Fruit fly (Drosophila melanogaster): ENCODE results near the gene CG3097.

The CG3097 gene

dm6 chrX:5717741-5718475 is 52.7 kb downstream of the CG3097 start, which contains the start of gene CG33080:
Gene CG33080, minus strand, starts transcription at chrX:5717778.
- TF ChIP-seq CG1621 (tag; optimal IDR thresholded peaks at IDR 0.05) (no peak), OdsH (GFP tag; optimal IDR thresholded peaks at IDR 0.05) (no peak), dsx (GFP tag; optimal IDR thresholded peaks at IDR 0.05; ENCODE audit: poor library complexity, severe bottlenecking) (no peak), lz (GFP tag; optimal IDR thresholded peaks at IDR 0.05) (peak; percentile 0), CG11294 (GFP tag; IDR thresholded peaks at IDR 0.05) (no peak), CG3032 (tag; optimal IDR thresholded peaks at IDR 0.05) (no peak), salr (GFP tag; optimal IDR thresholded peaks at IDR 0.05) (no peak), acj6 (GFP tag; optimal IDR thresholded peaks at IDR 0.05) (peak; percentile 0), CG8119 (GFP tag; IDR thresholded peaks at IDR 0.05) (0 out of 3 replicates have a peak, but pooled peaks have one; percentile 28), topi (GFP tag; optimal IDR thresholded peaks at IDR 0.05) (peak; percentile 39), cyc (GFP tag; optimal IDR thresholded peaks at IDR 0.05) (peak; percentile 7), Lpt (GFP tag; optimal IDR thresholded peaks at IDR 0.05) (no peak), CG6792 (GFP tag; optimal IDR thresholded peaks at IDR 0.05) (peak; percentile 17), Sox15 (GFP tag; optimal IDR thresholded peaks at IDR 0.05) (no peak), fd85E (GFP tag; optimal IDR thresholded peaks at IDR 0.05) (no peak), Ets21C (GFP tag; optimal IDR thresholded peaks at IDR 0.05) (no peak), CG16779 (tag; optimal IDR thresholded peaks at IDR 0.05) (no peak), CG7368 (GFP tag; optimal IDR thresholded peaks at IDR 0.05) (no peak), CG11902 (GFP tag; optimal IDR thresholded peaks at IDR 0.05) (no peak), fd59A (GFP tag; optimal IDR thresholded peaks at IDR 0.05) (no peak), Eip75B (GFP tag; optimal IDR thresholded peaks at IDR 0.05) (no peak), CG8319 (GFP tag; optimal IDR thresholded peaks at IDR 0.05) (no peak), Hr39 (GFP tag; optimal IDR thresholded peaks at IDR 0.05) (peak; percentile 20), CG6163 (GFP tag; IDR thresholded peaks at IDR 0.05) (no peak), CG6854 (GFP tag; optimal IDR thresholded peaks at IDR 0.05) (no peak), Smox (GFP tag; optimal IDR thresholded peaks at IDR 0.05) (peak; percentile 38), CG32006 (GFP tag; optimal IDR thresholded peaks at IDR 0.05) (no peak), Gug (GFP tag; IDR thresholded peaks at IDR 0.05) (no peak), Sox14 (GFP tag; optimal IDR thresholded peaks at IDR 0.05) (no peak), CG34406 (GFP tag; optimal IDR thresholded peaks at IDR 0.05) (no peak), CG6276 (GFP tag; optimal IDR thresholded peaks at IDR 0.05) (no peak), CG8632 (GFP tag; optimal IDR thresholded peaks at IDR 0.05) (no peak), pdm3 (GFP tag; optimal IDR thresholded peaks at IDR 0.05) (peak; percentile 26), eg (GFP tag; IDR thresholded peaks at IDR 0.05) (no peak), fkh (GFP tag; optimal IDR thresholded peaks at IDR 0.05) (no peak), Blimp-1 (GFP tag; optimal IDR thresholded peaks at IDR 0.05) (no peak), CG3919 (GFP tag; optimal IDR thresholded peaks at IDR 0.05) (no peak), svp (GFP tag) (peak; percentile 21), CG4318 (GFP tag; optimal IDR thresholded peaks at IDR 0.05) (no peak), CG10669 (GFP tag; optimal IDR thresholded peaks at IDR 0.05) (no peak), Ets96B (tag; optimal IDR thresholded peaks at IDR 0.05) (no peak), esn (GFP tag; optimal IDR thresholded peaks at IDR 0.05) (peak; percentile 36), CG31627 (GFP tag; optimal IDR thresholded peaks at IDR 0.05) (peak; percentile 28), CG10631 (GFP tag; optimal IDR thresholded peaks at IDR 0.05) (no peak), dac (GFP tag; optimal IDR thresholded peaks at IDR 0.05) (no peak), Eip93F (GFP tag; optimal IDR thresholded peaks at IDR 0.05) (no peak), ss (GFP tag; optimal IDR thresholded peaks at IDR 0.05) (no peak), Hr38 (GFP tag; optimal IDR thresholded peaks at IDR 0.05) (no peak), vri (GFP tag; optimal IDR thresholded peaks at IDR 0.05) (peak; percentile 13), CG11762 (GFP tag; optimal IDR thresholded peaks at IDR 0.05; ENCODE audit: insufficient read depth) (no peak), spab (GFP tag; optimal IDR thresholded peaks at IDR 0.05) (no peak)
